Fruit fly (Drosophila melanogaster) S2 (cell line): Measurements from ENCODE around the gene Lectin-galC1.

Experiments used
- CG8478 ChIP-seq: fragments of >200 bp; optimal IDR thresholded peaks from 2 replicates; lab custom pipeline; 2018
- CTCF ChIP-seq, 2 experiments: fragments of >200 bp; optimal IDR thresholded peaks; 2 replicates each; lab custom pipeline; 2018

dm6 chr2L:19418872-19419271 is 1.6 kb downstream of the Lectin-galC1 start, which contains the start of gene lectin-37Db:
- no peak for TF ChIP-seq CG8478 (lab: Kevin White, UChicago)
- no peak for TF ChIP-seq CTCF (optimal IDR thresholded peaks at IDR 0.05; lab: Kevin White, UChicago)
